Worm (Caenorhabditis elegans) whole organism, late embryonic: ENCODE measurements around the gene clc-1.

ENCODE experiments used
- F13H6.1 ChIP-seq: sonication (generic microtip); optimal IDR thresholded peaks from 2 replicates; lab custom pipeline; 2016; ENCODE audit warnings: missing genetic modification characterization, missing compliant biosample characterization
- K09A11.1 ChIP-seq: sonication (generic microtip); optimal IDR thresholded peaks from 2 replicates; lab custom pipeline; 2017; ENCODE audit warnings: antibody characterized with exemption, mild to moderate bottlenecking, missing genetic modification characterization, missing compliant biosample characterization; ENCODE audit not compliant: insufficient read depth
- ama-1 ChIP-seq: fragments of 150-350 bp; optimal IDR thresholded peaks from 2 replicates; lab custom pipeline; 2014
- ceh-9 ChIP-seq: sonication (generic microtip); optimal IDR thresholded peaks from 2 replicates; lab custom pipeline; 2016; ENCODE audit warnings: mild to moderate bottlenecking, missing genetic modification characterization, inconsistent platforms, missing compliant biosample characterization
- elt-2 ChIP-seq: sonication (generic microtip); optimal IDR thresholded peaks from 2 replicates; lab custom pipeline; 2016; ENCODE audit warnings: missing genetic modification reagents, missing genetic modification characterization, missing compliant biosample characterization
- hlh-13 ChIP-seq: fragments of 200-800 bp; sonication (Bioruptor generic); optimal IDR thresholded peaks from 2 replicates; lab custom pipeline; 2018; ENCODE audit warnings: mild to moderate bottlenecking, missing genetic modification characterization, missing compliant biosample characterization
- pag-3 ChIP-seq: sonication (generic microtip); optimal IDR thresholded peaks from 2 replicates; lab custom pipeline; 2016; ENCODE audit warnings: missing compliant biosample characterization, missing genetic modification characterization, borderline replicate concordance
- pqm-1 ChIP-seq: sonication (generic microtip); optimal IDR thresholded peaks from 2 replicates; lab custom pipeline; 2016; ENCODE audit warnings: missing genetic modification characterization, missing compliant biosample characterization

DNA sequence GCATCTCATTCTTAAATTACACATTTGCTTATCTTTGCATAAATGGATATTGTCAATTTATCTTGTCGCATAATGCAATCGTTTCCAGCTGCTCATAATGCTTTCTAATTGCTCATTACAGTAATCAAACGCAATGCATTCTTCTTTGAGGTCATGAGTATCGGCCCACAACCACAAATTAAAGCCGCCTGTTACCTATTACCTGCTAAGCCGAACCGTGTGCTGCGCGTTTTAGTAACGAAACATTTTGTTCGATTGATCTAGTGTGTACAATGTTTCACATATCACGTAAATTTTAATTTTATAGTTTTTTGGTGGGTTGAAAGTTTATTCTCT lies 13.3 kb upstream of the clc-1 start:
- TF ChIP-seq F13H6.1 (tag; lab: Kevin White, UChicago) (no peak), K09A11.1 (tag; lab: Kevin White, UChicago) (no peak), ceh-9 (no peak), elt-2 (tag; lab: Kevin White, UChicago) (no peak), pqm-1 (tag; lab: Kevin White, UChicago) (no peak), ama-1 (lab: Kevin White, UChicago) (no peak), hlh-13 (GFP tag; lab: Kevin White, UChicago) (no peak), pag-3 (tag; lab: Kevin White, UChicago) (no peak)
